Worm (Caenorhabditis elegans): ENCODE measurements around the gene clic-1.

Gene clic-1

ce11 chrV:7744068-7744467, 9.4 kb upstream of the clic-1 start:
- TF ChIP-seq hmg-1.2 (GFP tag; IDR thresholded peaks at IDR 0.05): no peak
- TF ChIP-seq lir-1 (GFP tag; conservative IDR thresholded peaks at IDR 0.05): 0 out of 2 replicates have a peak, but pooled peaks have one; percentile 11
- peak; percentile 71 for TF ChIP-seq chd-7 (tag; optimal IDR thresholded peaks at IDR 0.05)
- TF ChIP-seq repo-1 (tag; optimal IDR thresholded peaks at IDR 0.05): peak; percentile 54
- no peak for TF ChIP-seq unc-130 (GFP tag; optimal IDR thresholded peaks at IDR 0.05)
- no peak for TF ChIP-seq F57C9.4 (tag; optimal IDR thresholded peaks at IDR 0.05)
- TF ChIP-seq die-1 (tag; optimal IDR thresholded peaks at IDR 0.05): no peak
- no peak for TF ChIP-seq egl-18 (GFP tag; IDR thresholded peaks at IDR 0.05)
- no peak for TF ChIP-seq F52B5.7 (tag; optimal IDR thresholded peaks at IDR 0.05)
- no peak for TF ChIP-seq pbrm-1 (GFP tag; IDR thresholded peaks at IDR 0.05)
- TF ChIP-seq dox-1 (GFP tag; IDR thresholded peaks at IDR 0.05): peak; percentile 87
- no peak for TF ChIP-seq sptf-2 (GFP tag; optimal IDR thresholded peaks at IDR 0.05)
- TF ChIP-seq attf-6 (GFP tag; IDR thresholded peaks at IDR 0.05): no peak
- 0 out of 2 replicates have a peak, but pooled peaks have one; percentile 33 for TF ChIP-seq B0336.3 (GFP tag; IDR thresholded peaks at IDR 0.05)
- no peak for TF ChIP-seq lag-1 (GFP tag; IDR thresholded peaks at IDR 0.05)
- TF ChIP-seq nhr-80 (tag; optimal IDR thresholded peaks at IDR 0.05): peak; percentile 99
- no peak for TF ChIP-seq F57A8.1 (GFP tag; optimal IDR thresholded peaks at IDR 0.05)
- TF ChIP-seq F22D6.2 (tag; optimal IDR thresholded peaks at IDR 0.05): no peak
- no peak for TF ChIP-seq C17E4.6 (GFP tag; IDR thresholded peaks at IDR 0.05)
- TF ChIP-seq ztf-6 (GFP tag; IDR thresholded peaks at IDR 0.05): no peak
- peak; percentile 98 for TF ChIP-seq unc-62 (GFP tag; optimal IDR thresholded peaks at IDR 0.05)
- no peak for TF ChIP-seq ceh-100 (GFP tag; IDR thresholded peaks at IDR 0.05)
- no peak for TF ChIP-seq Y56A3A.18 (GFP tag; IDR thresholded peaks at IDR 0.05)
- TF ChIP-seq athp-1 (tag; optimal IDR thresholded peaks at IDR 0.05): no peak
- TF ChIP-seq egl-44 (GFP tag; IDR thresholded peaks at IDR 0.05): peak; percentile 70; the same call in 1 of the 2 replicates
- peak; percentile 72 for TF ChIP-seq atf-7 (tag; optimal IDR thresholded peaks at IDR 0.05)
- TF ChIP-seq attf-5 (GFP tag; optimal IDR thresholded peaks at IDR 0.05): no peak
- no peak for TF ChIP-seq tlf-1 (GFP tag; optimal IDR thresholded peaks at IDR 0.05)
- TF ChIP-seq Y53G8AR.9 (GFP tag; conservative IDR thresholded peaks at IDR 0.05): 0 out of 2 replicates have a peak, but pooled peaks have one; percentile 47
- no peak for TF ChIP-seq F49E8.2 (tag; optimal IDR thresholded peaks at IDR 0.05; ENCODE audit: insufficient read depth)
- no peak for TF ChIP-seq madf-8 (GFP tag; conservative IDR thresholded peaks at IDR 0.05)
- no peak for TF ChIP-seq him-1 (tag; optimal IDR thresholded peaks at IDR 0.05)
- TF ChIP-seq ama-1 (optimal IDR thresholded peaks at IDR 0.05): no peak
- TF ChIP-seq ama-1 (GFP tag; optimal IDR thresholded peaks at IDR 0.05): no peak
- no peak; the same call in 1 of the 2 replicates for TF ChIP-seq zfh-2 (GFP tag; conservative IDR thresholded peaks at IDR 0.05)
- TF ChIP-seq mxl-1 (tag; optimal IDR thresholded peaks at IDR 0.05): no peak
- TF ChIP-seq F10E7.11 (tag; optimal IDR thresholded peaks at IDR 0.05): no peak
- no peak for TF ChIP-seq hlh-12 (tag; optimal IDR thresholded peaks at IDR 0.05)
- TF ChIP-seq efl-1 (GFP tag; optimal IDR thresholded peaks at IDR 0.05): no peak
- no peak for TF ChIP-seq madf-6 (GFP tag; IDR thresholded peaks at IDR 0.05)
- TF ChIP-seq bed-1 (GFP tag; IDR thresholded peaks at IDR 0.05): no peak
- TF ChIP-seq ztf-25 (GFP tag; IDR thresholded peaks at IDR 0.05): no peak
- no peak for TF ChIP-seq nfya-2 (GFP tag; IDR thresholded peaks at IDR 0.05)
- TF ChIP-seq madf-3 (GFP tag; IDR thresholded peaks at IDR 0.05): no peak
- no peak for TF ChIP-seq D2030.7 (GFP tag; IDR thresholded peaks at IDR 0.05)
- TF ChIP-seq snpc-1.1 (tag; optimal IDR thresholded peaks at IDR 0.05; ENCODE audit: insufficient read depth): no peak
- TF ChIP-seq madf-10 (tag; optimal IDR thresholded peaks at IDR 0.05): peak; percentile 11
- no peak for TF ChIP-seq hrde-1 (tag; optimal IDR thresholded peaks at IDR 0.05; ENCODE audit: borderline replicate concordance)
- no peak for TF ChIP-seq tbx-9 (tag; optimal IDR thresholded peaks at IDR 0.05; ENCODE audit: borderline replicate concordance)
- peak; percentile 21 for TF ChIP-seq ZK185.1 (tag; optimal IDR thresholded peaks at IDR 0.05; ENCODE audit: poor library complexity, severe bottlenecking)
